Worm (Caenorhabditis elegans) whole organism, mixed stage, embryonic: ENCODE measurements around the gene fan-1.
"Not testable (repeated sequence)": the region's sequence is repeated elsewhere in the genome, so short reads cannot be mapped to it uniquely, and the experiment has no call there.

Experiments used
- bed-3 ChIP-seq: fragments of 200-800 bp; sonication (Bioruptor generic); optimal IDR thresholded peaks from 3 replicates; lab custom pipeline; 2018; ENCODE audit warnings: mild to moderate bottlenecking, missing genetic modification characterization, moderate library complexity, missing compliant biosample characterization
- blmp-1 ChIP-seq: fragments of 150-350 bp; optimal IDR thresholded peaks from 2 replicates; lab custom pipeline; 2014; ENCODE audit warnings: missing biosample characterization, missing genetic modification characterization
- ceh-43 ChIP-seq: fragments of 200-800 bp; sonication (Bioruptor generic); optimal IDR thresholded peaks from 2 replicates; lab custom pipeline; 2018; ENCODE audit warnings: mild to moderate bottlenecking, missing genetic modification characterization, moderate library complexity, missing compliant biosample characterization
- ceh-83 ChIP-seq: fragments of 200-800 bp; sonication (Bioruptor generic); optimal IDR thresholded peaks from 2 replicates; lab custom pipeline; 2018; ENCODE audit warnings: mild to moderate bottlenecking, missing genetic modification characterization, missing compliant biosample characterization
- ces-1 ChIP-seq: fragments of 150-350 bp; optimal IDR thresholded peaks from 2 replicates; lab custom pipeline; 2014; ENCODE audit warnings: missing biosample characterization, missing genetic modification reagents, missing genetic modification characterization
- cnd-1 ChIP-seq: fragments of 200-800 bp; sonication (Bioruptor generic); optimal IDR thresholded peaks from 2 replicates; lab custom pipeline; 2018; ENCODE audit warnings: mild to moderate bottlenecking, missing genetic modification characterization, missing compliant biosample characterization
- elt-1 ChIP-seq: sonication (generic microtip); optimal IDR thresholded peaks from 2 replicates; lab custom pipeline; 2017; ENCODE audit warnings: missing genetic modification characterization, mild to moderate bottlenecking, missing compliant biosample characterization, antibody characterized with exemption, moderate library complexity, borderline replicate concordance; ENCODE audit not compliant: insufficient read depth
- elt-3 ChIP-seq: fragments of 150-350 bp; optimal IDR thresholded peaks from 2 replicates; lab custom pipeline; 2014; ENCODE audit warnings: missing biosample characterization, missing genetic modification characterization
- flh-1 ChIP-seq: fragments of 200-800 bp; sonication (Bioruptor generic); optimal IDR thresholded peaks from 2 replicates; lab custom pipeline; 2018; ENCODE audit warnings: mild to moderate bottlenecking, missing genetic modification characterization, moderate library complexity, missing compliant biosample characterization
- ham-2 ChIP-seq: fragments of 200-800 bp; sonication (Bioruptor generic); optimal IDR thresholded peaks from 2 replicates; lab custom pipeline; 2018; ENCODE audit warnings: mild to moderate bottlenecking, missing genetic modification characterization, missing compliant biosample characterization
- hlh-1 ChIP-seq: fragments of 150-350 bp; optimal IDR thresholded peaks from 2 replicates; lab custom pipeline; 2014; ENCODE audit warnings: missing biosample characterization, missing genetic modification reagents, missing genetic modification characterization
- lin-32 ChIP-seq: fragments of 200-800 bp; sonication (Bioruptor generic); optimal IDR thresholded peaks from 2 replicates; lab custom pipeline; 2018; ENCODE audit warnings: mild to moderate bottlenecking, missing genetic modification characterization, missing compliant biosample characterization
- mab-5 ChIP-seq: fragments of 150-350 bp; optimal IDR thresholded peaks from 2 replicates; lab custom pipeline; 2014; ENCODE audit warnings: missing biosample characterization, missing genetic modification characterization
- mep-1 ChIP-seq: fragments of 150-350 bp; optimal IDR thresholded peaks from 2 replicates; lab custom pipeline; 2017; ENCODE audit warnings: missing biosample characterization, missing genetic modification reagents, missing genetic modification characterization, inconsistent platforms
- mls-2 ChIP-seq: sonication (generic microtip); optimal IDR thresholded peaks from 2 replicates; lab custom pipeline; 2016; ENCODE audit warnings: mild to moderate bottlenecking, missing genetic modification characterization, moderate library complexity, missing compliant biosample characterization
- nhr-12 ChIP-seq: fragments of 150-350 bp; optimal IDR thresholded peaks from 2 replicates; lab custom pipeline; 2014; ENCODE audit warnings: missing biosample characterization, missing genetic modification characterization
- nhr-2 ChIP-seq: fragments of 150-350 bp; optimal IDR thresholded peaks from 2 replicates; lab custom pipeline; 2014; ENCODE audit warnings: missing biosample characterization, missing genetic modification characterization
- nhr-237 ChIP-seq: fragments of 150-350 bp; optimal IDR thresholded peaks from 2 replicates; lab custom pipeline; 2014; ENCODE audit warnings: missing biosample characterization, missing genetic modification characterization
- nhr-28 ChIP-seq: fragments of 150-350 bp; optimal IDR thresholded peaks from 2 replicates; lab custom pipeline; 2014; ENCODE audit warnings: missing biosample characterization, missing genetic modification characterization
- nhr-76 ChIP-seq: sonication (generic microtip); optimal IDR thresholded peaks from 2 replicates; lab custom pipeline; 2017; ENCODE audit warnings: missing biosample characterization, missing genetic modification characterization
- sem-2 ChIP-seq: fragments of 200-800 bp; sonication (Bioruptor generic); optimal IDR thresholded peaks from 2 replicates; lab custom pipeline; 2018; ENCODE audit warnings: mild to moderate bottlenecking, missing genetic modification characterization, missing compliant biosample characterization
- snpc-4 ChIP-seq: fragments of 150-350 bp; optimal IDR thresholded peaks from 2 replicates; lab custom pipeline; 2014; ENCODE audit warnings: missing biosample characterization, missing genetic modification characterization
- sptf-1 ChIP-seq: sonication (generic microtip); optimal IDR thresholded peaks from 2 replicates; lab custom pipeline; 2017; ENCODE audit warnings: mild to moderate bottlenecking, missing genetic modification characterization, moderate library complexity, missing compliant biosample characterization
- tbx-8 ChIP-seq: fragments of 200-800 bp; sonication (Bioruptor generic); optimal IDR thresholded peaks from 2 replicates; lab custom pipeline; 2018; ENCODE audit warnings: mild to moderate bottlenecking, missing genetic modification characterization, moderate library complexity, missing compliant biosample characterization
- unc-39 ChIP-seq: fragments of 150-350 bp; optimal IDR thresholded peaks from 2 replicates; lab custom pipeline; 2014; ENCODE audit warnings: missing biosample characterization, missing genetic modification characterization
- zip-8 ChIP-seq: fragments of 150-350 bp; optimal IDR thresholded peaks from 2 replicates; lab custom pipeline; 2014; ENCODE audit warnings: missing biosample characterization, missing genetic modification characterization
- ztf-11 ChIP-seq: fragments of 150-350 bp; optimal IDR thresholded peaks from 2 replicates; lab custom pipeline; 2014; ENCODE audit warnings: missing biosample characterization, missing genetic modification characterization

The fan-1 gene

ce11 chrIV:6588080-6588613 is 39.7 kb downstream of the fan-1 start:
- TF ChIP-seq flh-1 = no peak
- TF ChIP-seq sptf-1 (tag; lab: Kevin White, UChicago) = no peak
- TF ChIP-seq ceh-83 (GFP tag; lab: Kevin White, UChicago) = no peak
- no peak for TF ChIP-seq nhr-2 (tag; lab: Kevin White, UChicago)
- no peak for TF ChIP-seq mab-5 (tag; lab: Kevin White, UChicago)
- no peak for TF ChIP-seq zip-8 (tag; lab: Kevin White, UChicago)
- TF ChIP-seq sem-2 = no peak

ce11 chrIV:6590029-6590428 is 41.5 kb downstream of the fan-1 start, which contains the start of the genes lec-11 and irld-7:
TSS of gene lec-11 (minus strand) at chrIV:6590154.
TSS of gene irld-7 (plus strand) at chrIV:6590360.
- TF ChIP-seq hlh-1 (no peak), bed-3 (GFP tag; lab: Kevin White, UChicago) (no peak), tbx-8 (GFP tag; lab: Kevin White, UChicago) (no peak)

DNA sequence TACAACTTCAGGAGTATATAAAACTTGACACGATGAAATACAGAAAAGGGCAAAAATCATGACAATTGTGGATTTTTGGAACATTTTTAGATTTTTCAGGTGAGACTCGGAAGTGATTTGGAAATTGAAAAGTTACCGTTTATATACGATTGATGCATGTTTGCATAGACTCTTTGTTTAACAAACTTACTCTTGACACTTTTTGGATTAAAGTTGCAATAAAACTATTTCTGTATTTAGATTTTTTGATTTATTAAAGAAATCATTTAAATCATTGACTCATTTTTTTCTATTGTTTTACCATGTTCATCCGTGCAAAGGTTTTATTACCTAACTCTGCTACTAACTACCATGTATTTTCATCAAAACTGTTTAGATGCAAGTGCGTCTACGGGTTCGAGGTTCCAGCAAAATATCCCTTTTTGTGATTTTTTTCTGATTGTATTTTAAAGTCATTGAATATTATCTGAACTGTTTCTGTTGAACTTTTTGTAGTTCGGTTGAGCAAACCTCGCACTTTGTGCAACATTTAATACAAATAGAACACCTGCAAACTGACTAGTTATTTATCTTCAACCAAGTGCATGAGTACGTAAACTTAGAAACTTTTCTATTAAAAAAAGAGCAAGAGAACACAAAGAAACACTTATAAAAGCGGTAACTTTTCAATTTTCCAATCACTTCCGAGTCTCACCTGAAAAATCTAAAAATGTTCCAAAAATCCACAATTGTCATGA is 42.7 kb downstream of the fan-1 start, which contains the start of the genes nspb-1 and nspb-2:
nspb-1 (minus strand) TSS at position 101 of the 737 bp plus-strand sequence.
nspb-2 (plus strand) TSS at position 687 of the 737 bp plus-strand sequence.
- not testable (repeated sequence) for TF ChIP-seq nhr-28 (tag; lab: Kevin White, UChicago); unc-39 (tag; lab: Kevin White, UChicago); sem-2
- TF ChIP-seq, all 35 proteins: peak for 0; not testable (repeated sequence) for 35

- TF ChIP-seq nhr-12 (tag; lab: Kevin White, UChicago); cnd-1 (tag; lab: Kevin White, UChicago); ceh-83 (GFP tag; lab: Kevin White, UChicago): not testable (repeated sequence)
Measured at ce11 chrIV:6594871-6595270, 46.4 kb downstream of the fan-1 start, which contains the start of gene nspb-3. TSS of gene nspb-3 (minus strand) at chrIV:6594971.

- TF ChIP-seq blmp-1 (tag; lab: Kevin White, UChicago) = no peak
- no peak for TF ChIP-seq elt-3 (tag; lab: Kevin White, UChicago)
- TF ChIP-seq ceh-43 = no peak
- TF ChIP-seq snpc-4 (tag; lab: Kevin White, UChicago) = no peak
- no peak for TF ChIP-seq elt-1 (tag; lab: Kevin White, UChicago)
- no peak for TF ChIP-seq mep-1
- TF ChIP-seq nhr-76 (tag; lab: Kevin White, UChicago) = no peak
Measured at ce11 chrIV:6595912-6596311, 47.4 kb downstream of the fan-1 start, which contains the start of gene F38A5.22. TSS of gene F38A5.22 (minus strand) at chrIV:6595940.

DNA sequence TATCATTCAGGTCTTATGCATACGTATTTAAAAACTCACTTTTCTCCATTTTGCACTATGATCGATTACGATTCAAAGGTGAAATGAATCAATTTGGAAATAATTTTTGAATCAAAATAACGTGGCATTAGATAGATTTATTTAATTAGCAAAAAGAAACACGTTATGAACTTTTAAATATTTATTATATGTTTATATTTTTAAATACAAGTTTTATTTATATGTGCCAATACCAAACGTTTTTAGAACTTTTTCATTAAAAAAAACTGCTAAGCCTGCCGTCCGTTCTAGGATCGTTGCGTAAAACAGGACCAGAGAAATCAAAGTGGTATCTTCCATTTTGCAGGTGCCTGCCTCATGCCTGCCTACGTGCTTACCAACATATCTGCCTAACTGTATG is 48.8 kb downstream of the fan-1 start, which contains the start of gene F38A5.6:
F38A5.6 (minus strand) TSS at position 101 of the 400 bp plus-strand sequence.
- TF ChIP-seq bed-3 (GFP tag; lab: Kevin White, UChicago) = no peak
- TF ChIP-seq flh-1 = no peak
- TF ChIP-seq mls-2 = no peak
- no peak for TF ChIP-seq ceh-83 (GFP tag; lab: Kevin White, UChicago)
- TF ChIP-seq nhr-12 (tag; lab: Kevin White, UChicago) = no peak
- TF ChIP-seq ztf-11 (tag; lab: Kevin White, UChicago) = no peak
- TF ChIP-seq sem-2 = no peak
- no peak for TF ChIP-seq nhr-237
- TF ChIP-seq ces-1 (GFP tag; lab: Kevin White, UChicago) = no peak
- TF ChIP-seq lin-32 (GFP tag; lab: Kevin White, UChicago) = no peak
- no peak for TF ChIP-seq ham-2
- TF ChIP-seq, all 35 proteins: peak for 0
